Worm (Caenorhabditis elegans): Measurements from ENCODE around the gene msp-64.

msp-64 gene

DNA sequence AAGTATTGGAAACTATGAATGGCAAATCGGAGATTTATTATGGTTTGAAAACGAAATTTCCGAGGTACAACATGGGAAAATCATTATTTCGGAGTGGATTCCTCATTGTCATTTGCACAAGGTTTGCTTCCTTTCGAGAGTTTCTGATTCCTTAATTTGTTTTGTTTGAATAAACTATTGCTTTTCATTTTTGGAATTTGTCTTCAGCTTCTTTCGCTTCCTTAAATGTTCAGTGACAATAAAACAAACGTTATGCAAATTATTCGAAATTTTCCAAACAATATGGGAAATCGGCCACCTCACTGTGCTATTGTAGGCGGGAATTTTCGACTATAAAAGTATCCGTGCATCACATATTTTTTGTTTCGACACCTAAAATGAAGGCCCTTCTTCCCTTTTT, 31.7 kb upstream of the msp-64 start, which contains the start of gene nep-25:
nep-25 (plus strand) TSS at position 375 of the 400 bp plus-strand sequence.
- TF ChIP-seq Y95B8A.8 (GFP tag; IDR thresholded peaks at IDR 0.05) (no peak), chd-7 (tag; optimal IDR thresholded peaks at IDR 0.05) (no peak), F23B12.7 (tag; optimal IDR thresholded peaks at IDR 0.05; ENCODE audit: insufficient read depth) (no peak), unc-62 (GFP tag; optimal IDR thresholded peaks at IDR 0.05) (no peak), him-1 (tag; optimal IDR thresholded peaks at IDR 0.05) (no peak), attf-6 (GFP tag; IDR thresholded peaks at IDR 0.05) (no peak), ekl-4 (GFP tag; IDR thresholded peaks at IDR 0.05) (no peak), Y67H2A.10 (GFP tag; conservative IDR thresholded peaks at IDR 0.05) (no peak), T07F8.4 (tag; optimal IDR thresholded peaks at IDR 0.05) (no peak)

DNA sequence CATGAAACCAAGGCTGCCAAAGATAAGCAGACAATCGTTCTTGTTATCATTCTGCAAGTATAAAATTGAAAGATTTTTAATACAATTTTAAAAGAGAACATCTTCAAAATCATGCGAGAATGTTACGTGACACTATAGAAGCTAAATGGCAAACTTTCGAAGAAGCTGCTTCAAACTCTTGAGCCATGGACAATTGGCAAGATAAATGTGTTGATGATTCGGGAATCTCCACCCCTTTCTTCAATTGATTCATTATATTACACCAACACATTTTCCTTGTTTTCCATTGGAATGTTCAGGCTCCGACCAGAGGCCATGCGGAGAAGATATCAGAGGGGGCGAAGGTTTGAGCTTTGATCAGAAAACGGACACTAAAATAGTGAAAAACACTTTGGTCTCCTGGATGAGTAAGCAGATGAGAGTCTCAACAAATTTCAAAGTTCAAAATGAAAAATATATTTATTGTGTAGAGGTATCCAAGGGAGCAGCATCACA, 31.0 kb upstream of the msp-64 start, which contains the start of gene lec-5:
lec-5 (minus strand) TSS at position 51 of the 495 bp plus-strand sequence.
- no peak for TF ChIP-seq tbp1 (GFP tag; optimal IDR thresholded peaks at IDR 0.05)
- TF ChIP-seq T07F8.4 (tag; optimal IDR thresholded peaks at IDR 0.05) = no peak
- TF ChIP-seq ztf-25 (GFP tag; IDR thresholded peaks at IDR 0.05) = no peak
- TF ChIP-seq C17E4.6 (GFP tag; IDR thresholded peaks at IDR 0.05) = no peak
- TF ChIP-seq F57C9.4 (tag; optimal IDR thresholded peaks at IDR 0.05) = no peak
- no peak for TF ChIP-seq F39B2.1 (GFP tag; IDR thresholded peaks at IDR 0.05)
- no peak for TF ChIP-seq snpc-3.4 (tag; optimal IDR thresholded peaks at IDR 0.05)
- TF ChIP-seq snpc-4 (GFP tag; optimal IDR thresholded peaks at IDR 0.05) = no peak
- TF ChIP-seq snpc-4 (tag; optimal IDR thresholded peaks at IDR 0.05) = no peak

DNA sequence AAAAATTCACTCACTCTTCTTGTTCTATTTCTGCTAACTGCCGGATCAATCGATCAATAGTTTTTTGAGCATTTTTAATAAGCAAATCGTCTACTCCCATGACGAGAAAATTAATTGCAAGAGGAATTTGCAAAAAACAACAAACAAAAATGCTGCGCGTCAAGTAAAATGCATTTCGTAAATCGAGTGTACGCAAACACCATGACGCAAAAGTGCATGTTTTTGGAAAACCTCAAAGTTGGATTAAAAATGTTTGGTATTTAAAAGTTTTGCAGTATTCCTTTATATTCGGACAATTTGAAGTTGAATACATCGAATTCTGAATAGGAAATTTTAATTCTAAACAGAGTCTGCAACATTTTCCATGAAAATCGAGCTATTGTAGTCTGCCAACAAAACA, 29.1 kb upstream of the msp-64 start, which contains the start of gene ZK1248.19:
ZK1248.19 (minus strand) TSS at position 188 of the 400 bp plus-strand sequence.
- TF ChIP-seq F57C9.4 (tag; optimal IDR thresholded peaks at IDR 0.05) (no peak), rcor-1 (GFP tag; IDR thresholded peaks at IDR 0.05) (peak; percentile 70; the same call in 1 of the 2 replicates), snpc-4 (GFP tag; optimal IDR thresholded peaks at IDR 0.05) (no peak), snpc-4 (tag; optimal IDR thresholded peaks at IDR 0.05) (peak in 1 of 4 experiments; percentile 26), madf-6 (GFP tag; IDR thresholded peaks at IDR 0.05) (no peak; the same call in 1 of the 2 replicates), madf-3 (GFP tag; IDR thresholded peaks at IDR 0.05) (no peak), ceh-100 (GFP tag; IDR thresholded peaks at IDR 0.05) (peak; percentile 52; the same call in 1 of the 2 replicates), let-526 (GFP tag; IDR thresholded peaks at IDR 0.05) (no peak), C06A6.2 (GFP tag; conservative IDR thresholded peaks at IDR 0.05) (no peak), unc-130 (GFP tag; optimal IDR thresholded peaks at IDR 0.05) (no peak)

DNA sequence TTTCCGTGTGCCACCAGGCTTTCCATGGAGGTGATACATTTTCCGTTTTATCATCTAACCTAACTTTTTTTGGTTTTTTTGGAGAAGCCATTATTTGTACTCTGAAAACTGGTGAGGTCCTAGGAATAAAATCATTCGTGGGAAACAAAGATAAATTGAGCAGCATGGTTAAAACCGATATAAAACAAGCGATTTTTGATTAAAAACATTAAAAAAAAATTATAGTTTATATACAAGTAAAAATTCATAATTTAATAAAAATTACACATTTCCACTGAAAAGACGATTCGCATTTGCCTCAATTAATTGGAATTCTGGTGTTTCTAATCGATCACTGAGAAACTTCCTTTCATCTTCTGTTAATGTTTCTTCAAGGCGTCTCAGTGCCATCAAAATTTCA, 28.3 kb upstream of the msp-64 start, which contains the start of gene ZK1248.15:
ZK1248.15 (minus strand) TSS at position 101 of the 400 bp plus-strand sequence.
- TF ChIP-seq ztf-25 (GFP tag; IDR thresholded peaks at IDR 0.05) = no peak
- no peak for TF ChIP-seq him-1 (tag; optimal IDR thresholded peaks at IDR 0.05)
- TF ChIP-seq ztf-18 (tag; optimal IDR thresholded peaks at IDR 0.05) = no peak
- TF ChIP-seq F33H1.4 (GFP tag; IDR thresholded peaks at IDR 0.05) = no peak
- TF ChIP-seq ets-4 (GFP tag; optimal IDR thresholded peaks at IDR 0.05) = no peak
- no peak for TF ChIP-seq Y95B8A.8 (GFP tag; IDR thresholded peaks at IDR 0.05)
- TF ChIP-seq C06A6.2 (GFP tag; conservative IDR thresholded peaks at IDR 0.05) = no peak
- TF ChIP-seq zim-3 (tag; optimal IDR thresholded peaks at IDR 0.05) = no peak
- TF ChIP-seq lag-1 (GFP tag; IDR thresholded peaks at IDR 0.05) = no peak
- no peak for TF ChIP-seq nhr-179 (tag; optimal IDR thresholded peaks at IDR 0.05)
- TF ChIP-seq nhr-120 (GFP tag; IDR thresholded peaks at IDR 0.05) = no peak
- TF ChIP-seq bed-1 (GFP tag; IDR thresholded peaks at IDR 0.05) = no peak
- TF ChIP-seq sdz-38 (tag; optimal IDR thresholded peaks at IDR 0.05) = no peak
- no peak for TF ChIP-seq ceh-91 (GFP tag; IDR thresholded peaks at IDR 0.05)
- no peak for TF ChIP-seq ztf-22 (GFP tag; optimal IDR thresholded peaks at IDR 0.05)
- TF ChIP-seq ama-1 (optimal IDR thresholded peaks at IDR 0.05) = no peak
- TF ChIP-seq ama-1 (GFP tag; optimal IDR thresholded peaks at IDR 0.05) = no peak
- no peak for TF ChIP-seq nhr-27 (tag; optimal IDR thresholded peaks at IDR 0.05)
- TF ChIP-seq ceh-58 (GFP tag; IDR thresholded peaks at IDR 0.05) = no peak
